Worm (Caenorhabditis elegans): Measurements from ENCODE around the gene unc-105.

unc-105 gene

ce11 chrII:8131413-8131966 lies 15.2 kb downstream of the unc-105 start:
- TF ChIP-seq tbx-11 (GFP tag; IDR thresholded peaks at IDR 0.05): no peak
- TF ChIP-seq ama-1 (optimal IDR thresholded peaks at IDR 0.05): no peak
- TF ChIP-seq pes-1 (GFP tag; IDR thresholded peaks at IDR 0.05): peak; percentile 3; the same call in 1 of the 2 replicates

DNA sequence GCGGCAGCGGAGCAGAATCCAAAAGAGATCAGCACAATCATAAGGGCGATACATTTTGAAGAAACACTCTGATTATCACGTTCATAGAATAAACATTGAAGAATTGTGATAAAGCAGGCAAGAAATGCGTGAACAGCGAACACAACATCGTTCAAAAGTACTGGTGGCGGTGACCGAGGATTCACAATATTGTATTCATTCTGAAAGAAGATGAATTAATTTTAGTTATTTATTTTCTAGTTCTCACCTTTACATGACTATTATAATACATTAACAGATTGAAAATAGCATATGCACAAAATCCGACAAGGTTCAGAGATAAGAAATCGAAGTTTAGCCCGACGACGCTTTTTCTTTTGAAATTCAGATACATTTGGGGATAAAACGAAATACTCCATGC lies 19.7 kb downstream of the unc-105 start:
- TF ChIP-seq hnd-1 (tag; optimal IDR thresholded peaks at IDR 0.05) (no peak), scrt-1 (GFP tag; IDR thresholded peaks at IDR 0.05) (no peak), ama-1 (optimal IDR thresholded peaks at IDR 0.05) (no peak), pes-1 (GFP tag; IDR thresholded peaks at IDR 0.05) (no peak), flt-1 (GFP tag; IDR thresholded peaks at IDR 0.05) (no peak), ets-7 (tag; optimal IDR thresholded peaks at IDR 0.05) (no peak), aly-1 (tag; optimal IDR thresholded peaks at IDR 0.05) (no peak), F13C5.2 (tag; optimal IDR thresholded peaks at IDR 0.05) (no peak), tbx-37 (GFP tag; conservative IDR thresholded peaks at IDR 0.05) (no peak), sea-1 (GFP tag; conservative IDR thresholded peaks at IDR 0.05) (no peak), B0310.2 (tag; optimal IDR thresholded peaks at IDR 0.05) (no peak), tra-4 (tag; optimal IDR thresholded peaks at IDR 0.05) (no peak), tbx-11 (GFP tag; IDR thresholded peaks at IDR 0.05) (no peak), ceh-36 (tag; optimal IDR thresholded peaks at IDR 0.05) (no peak), ceh-13 (GFP tag; optimal IDR thresholded peaks at IDR 0.05) (no peak), hmbx-1 (tag; optimal IDR thresholded peaks at IDR 0.05) (no peak), hmg-4 (GFP tag; optimal IDR thresholded peaks at IDR 0.05) (no peak)

DNA sequence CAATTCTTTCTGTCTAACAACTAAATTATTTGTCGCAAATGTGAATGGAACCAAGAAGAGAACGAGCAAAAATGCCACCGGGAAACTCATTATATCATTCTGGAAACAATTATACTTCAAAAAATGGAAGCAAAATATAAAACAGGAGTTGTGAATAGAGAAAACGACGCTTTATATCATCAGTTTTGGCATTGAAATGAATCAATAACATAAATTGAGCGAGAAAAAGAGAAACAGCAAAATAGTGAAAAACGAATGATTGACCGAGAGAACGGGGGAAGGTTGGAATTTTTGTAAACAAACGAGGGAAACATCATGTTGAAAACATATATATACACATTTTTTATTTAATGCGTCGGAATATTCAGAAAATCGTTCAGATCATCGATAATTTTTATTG lies 20.6 kb downstream of the unc-105 start, which contains the start of gene ctns-1:
Gene ctns-1, minus strand, starts transcription at position 101 of the 400 bp plus-strand sequence.
- no peak for TF ChIP-seq tbx-11 (GFP tag; IDR thresholded peaks at IDR 0.05)
- TF ChIP-seq aly-1 (tag; optimal IDR thresholded peaks at IDR 0.05): no peak
- TF ChIP-seq ceh-13 (GFP tag; optimal IDR thresholded peaks at IDR 0.05): no peak
- no peak for TF ChIP-seq ets-7 (tag; optimal IDR thresholded peaks at IDR 0.05)
- TF ChIP-seq tbx-37 (GFP tag; conservative IDR thresholded peaks at IDR 0.05): no peak
- no peak for TF ChIP-seq ceh-36 (tag; optimal IDR thresholded peaks at IDR 0.05)
- TF ChIP-seq hmbx-1 (tag; optimal IDR thresholded peaks at IDR 0.05): no peak
- TF ChIP-seq hnd-1 (tag; optimal IDR thresholded peaks at IDR 0.05): no peak
- no peak for TF ChIP-seq tra-4 (tag; optimal IDR thresholded peaks at IDR 0.05)
- TF ChIP-seq F13C5.2 (tag; optimal IDR thresholded peaks at IDR 0.05): no peak
- no peak for TF ChIP-seq pes-1 (GFP tag; IDR thresholded peaks at IDR 0.05)
- no peak for TF ChIP-seq flt-1 (GFP tag; IDR thresholded peaks at IDR 0.05)
- no peak for TF ChIP-seq ama-1 (optimal IDR thresholded peaks at IDR 0.05)
- TF ChIP-seq hmg-4 (GFP tag; optimal IDR thresholded peaks at IDR 0.05): no peak
- TF ChIP-seq scrt-1 (GFP tag; IDR thresholded peaks at IDR 0.05): no peak
- no peak for TF ChIP-seq B0310.2 (tag; optimal IDR thresholded peaks at IDR 0.05)
- TF ChIP-seq sea-1 (GFP tag; conservative IDR thresholded peaks at IDR 0.05): no peak

DNA sequence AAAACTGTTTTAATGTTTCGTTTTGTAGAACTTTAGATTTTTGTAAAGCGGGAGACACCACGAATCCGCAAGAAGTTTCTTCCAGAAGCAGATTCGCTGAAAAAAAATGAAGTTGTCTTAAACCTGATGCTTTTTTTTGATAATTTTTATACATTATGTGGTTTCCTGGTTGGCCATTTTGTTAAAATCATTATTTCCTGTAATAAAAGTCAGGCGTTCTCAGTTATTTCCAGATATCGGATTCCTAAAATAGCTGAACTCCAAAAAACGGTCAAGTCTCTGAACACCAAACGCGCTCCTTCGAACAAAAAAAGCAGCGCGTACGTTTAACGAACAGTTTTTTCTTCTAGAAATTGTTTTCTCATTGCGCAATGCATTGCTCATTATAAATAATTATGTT lies 21.1 kb downstream of the unc-105 start:
- TF ChIP-seq ceh-13 (GFP tag; optimal IDR thresholded peaks at IDR 0.05) (peak; percentile 20), hmg-4 (GFP tag; optimal IDR thresholded peaks at IDR 0.05) (no peak), tra-4 (tag; optimal IDR thresholded peaks at IDR 0.05) (no peak), ets-7 (tag; optimal IDR thresholded peaks at IDR 0.05) (no peak)

- no peak for TF ChIP-seq hnd-1 (tag; optimal IDR thresholded peaks at IDR 0.05)
- no peak for TF ChIP-seq tra-4 (tag; optimal IDR thresholded peaks at IDR 0.05)
- no peak for TF ChIP-seq ama-1 (optimal IDR thresholded peaks at IDR 0.05)
- no peak for TF ChIP-seq scrt-1 (GFP tag; IDR thresholded peaks at IDR 0.05)
- no peak for TF ChIP-seq B0310.2 (tag; optimal IDR thresholded peaks at IDR 0.05)
- no peak for TF ChIP-seq ets-7 (tag; optimal IDR thresholded peaks at IDR 0.05)
- TF ChIP-seq aly-1 (tag; optimal IDR thresholded peaks at IDR 0.05): no peak
These were observed 21.8 kb downstream of the unc-105 start, which contains the start of gene cdc-48.2 for ce11 chrII:8138015-8138546. cdc-48.2 (plus strand) TSS chrII:8138496.

- TF ChIP-seq ama-1 (optimal IDR thresholded peaks at IDR 0.05) (no peak), hmg-4 (GFP tag; optimal IDR thresholded peaks at IDR 0.05) (no peak), ceh-36 (tag; optimal IDR thresholded peaks at IDR 0.05) (no peak), aly-1 (tag; optimal IDR thresholded peaks at IDR 0.05) (no peak), hnd-1 (tag; optimal IDR thresholded peaks at IDR 0.05) (no peak), ets-7 (tag; optimal IDR thresholded peaks at IDR 0.05) (no peak), pes-1 (GFP tag; IDR thresholded peaks at IDR 0.05) (no peak), tbx-11 (GFP tag; IDR thresholded peaks at IDR 0.05) (no peak), sea-1 (GFP tag; conservative IDR thresholded peaks at IDR 0.05) (no peak), tbx-37 (GFP tag; conservative IDR thresholded peaks at IDR 0.05) (no peak), hmbx-1 (tag; optimal IDR thresholded peaks at IDR 0.05) (no peak), ceh-13 (GFP tag; optimal IDR thresholded peaks at IDR 0.05) (no peak), scrt-1 (GFP tag; IDR thresholded peaks at IDR 0.05) (no peak), B0310.2 (tag; optimal IDR thresholded peaks at IDR 0.05) (no peak), F13C5.2 (tag; optimal IDR thresholded peaks at IDR 0.05) (no peak), flt-1 (GFP tag; IDR thresholded peaks at IDR 0.05) (no peak), tra-4 (tag; optimal IDR thresholded peaks at IDR 0.05) (no peak)
These were observed 24.9 kb downstream of the unc-105 start for ce11 chrII:8141135-8141534.

DNA sequence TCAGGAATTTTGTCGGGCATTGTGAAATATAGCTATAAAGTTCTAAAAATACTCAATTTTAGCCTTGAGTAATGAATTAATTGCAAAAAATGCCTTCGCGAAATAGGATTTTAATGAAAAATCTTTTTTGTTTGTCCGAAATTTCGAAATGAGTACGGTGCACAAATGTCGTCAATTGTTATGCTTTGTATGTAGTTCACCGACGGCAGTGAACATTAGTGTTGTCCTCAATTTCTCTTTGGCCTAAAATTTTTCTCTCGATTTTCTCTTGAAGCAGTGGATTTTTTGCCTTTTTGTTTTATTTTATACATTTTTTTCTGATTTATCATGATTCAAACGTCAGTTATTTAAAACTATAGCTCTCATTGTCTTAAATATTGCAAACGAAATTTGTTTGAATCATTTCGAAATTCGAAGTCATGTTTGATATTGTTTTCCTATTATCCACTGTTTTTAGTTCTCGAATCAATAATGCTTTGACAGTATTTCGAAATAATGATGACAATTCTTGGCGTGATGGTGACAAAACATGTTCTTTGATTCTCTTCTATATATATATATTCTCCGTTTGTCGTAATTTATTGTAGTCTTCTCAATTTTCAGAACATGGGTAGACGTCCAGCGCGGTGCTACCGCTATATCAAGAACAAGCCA lies 27.1 kb downstream of the unc-105 start, which contains the start of the genes ints-11 and rpl-10:
Gene ints-11, minus strand, starts transcription at position 201 of the 654 bp plus-strand sequence.
Gene rpl-10, plus strand, starts transcription at position 604 of the 654 bp plus-strand sequence.
- TF ChIP-seq aly-1 (tag; optimal IDR thresholded peaks at IDR 0.05) (no peak), hmbx-1 (tag; optimal IDR thresholded peaks at IDR 0.05) (no peak), tbx-11 (GFP tag; IDR thresholded peaks at IDR 0.05) (no peak), ama-1 (optimal IDR thresholded peaks at IDR 0.05) (no peak), tra-4 (tag; optimal IDR thresholded peaks at IDR 0.05) (no peak), pes-1 (GFP tag; IDR thresholded peaks at IDR 0.05) (no peak), hnd-1 (tag; optimal IDR thresholded peaks at IDR 0.05) (no peak), B0310.2 (tag; optimal IDR thresholded peaks at IDR 0.05) (no peak), F13C5.2 (tag; optimal IDR thresholded peaks at IDR 0.05) (no peak), ceh-13 (GFP tag; optimal IDR thresholded peaks at IDR 0.05) (no peak), tbx-37 (GFP tag; conservative IDR thresholded peaks at IDR 0.05) (no peak), ceh-36 (tag; optimal IDR thresholded peaks at IDR 0.05) (no peak), sea-1 (GFP tag; conservative IDR thresholded peaks at IDR 0.05) (no peak)
